Worm (Caenorhabditis elegans) whole organism, L1 larva: ENCODE measurements around the gene prmt-5.

Experiments used
- ama-1 ChIP-seq: fragments of 150-350 bp; optimal IDR thresholded peaks from 2 replicates; lab custom pipeline; 2014
- fkh-10 ChIP-seq: sonication (generic microtip); optimal IDR thresholded peaks from 2 replicates; lab custom pipeline; 2017; ENCODE audit warnings: missing biosample characterization, missing genetic modification reagents, missing genetic modification characterization
- pqm-1 ChIP-seq: sonication (generic microtip); optimal IDR thresholded peaks from 3 replicates; lab custom pipeline; 2017; ENCODE audit warnings: missing biosample characterization, missing genetic modification characterization
- rnt-1 ChIP-seq: sonication (generic microtip); optimal IDR thresholded peaks from 2 replicates; lab custom pipeline; 2016; ENCODE audit warnings: mild to moderate bottlenecking, missing genetic modification characterization, moderate library complexity, missing compliant biosample characterization
- skn-1 ChIP-seq: fragments of 150-350 bp; optimal IDR thresholded peaks from 2 replicates; lab custom pipeline; 2014; ENCODE audit warnings: missing biosample characterization, missing genetic modification characterization
- ztf-4 ChIP-seq: fragments of 150-350 bp; optimal IDR thresholded peaks from 2 replicates; lab custom pipeline; 2014; ENCODE audit warnings: missing biosample characterization, missing genetic modification characterization

ce11 chrIII:5277740-5278139 lies 47.4 kb downstream of the prmt-5 start, which contains the start of gene clk-1:
- TF ChIP-seq ztf-4 (tag; lab: Kevin White, UChicago): no peak
- no peak for TF ChIP-seq ama-1
- no peak for TF ChIP-seq fkh-10 (GFP tag; lab: Kevin White, UChicago)
- TF ChIP-seq skn-1 (tag; lab: Kevin White, UChicago): no peak
- no peak for TF ChIP-seq rnt-1 (tag; lab: Kevin White, UChicago)
- TF ChIP-seq pqm-1 (tag; lab: Kevin White, UChicago): no peak
